Fruit fly (Drosophila melanogaster) whole organism, embryonic: ENCODE measurements around the gene Leash.

Experiments used
- CG32772 ChIP-seq: fragments of 200-800 bp; sonication (Bioruptor generic); IDR thresholded peaks from 2 replicates; pipeline ENCODE4 v1.3.6; 2022; ENCODE audit warnings: missing biosample characterization, missing genetic modification characterization
- da ChIP-seq: fragments of 200-800 bp; sonication (Bioruptor generic); optimal IDR thresholded peaks from 2 replicates; lab custom pipeline; 2016; ENCODE audit warnings: missing biosample characterization, missing genetic modification characterization

DNA sequence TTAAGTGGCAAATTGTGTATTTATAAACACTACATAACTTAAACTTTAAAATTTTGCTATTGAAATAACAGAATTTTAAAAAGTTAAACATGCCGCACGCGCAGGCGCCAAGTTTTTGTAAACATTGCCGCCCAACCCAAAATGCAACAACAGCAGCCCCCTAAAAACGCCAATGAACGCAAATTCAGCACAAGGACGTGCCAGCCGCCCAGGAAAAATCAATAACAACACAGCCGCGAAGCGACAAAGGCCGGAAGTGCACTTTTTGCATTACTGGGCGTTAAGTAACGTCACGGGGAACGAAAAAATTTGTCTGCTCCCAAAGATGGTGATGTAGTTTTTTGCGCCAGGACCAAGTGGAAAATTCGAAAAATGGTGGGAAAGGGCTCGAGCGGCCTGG lies 12.5 kb upstream of the Leash start, which contains the start of gene CG4596:
- TF ChIP-seq da (GFP tag; lab: Kevin White, UChicago) (no peak), CG32772 (no peak)
